Fruit fly (Drosophila melanogaster) whole organism, embryonic: ENCODE measurements around the gene euc.

ENCODE experiments used
- B-H2 ChIP-seq: fragments of 200-800 bp; sonication (Bioruptor generic); optimal IDR thresholded peaks from 2 replicates; lab custom pipeline; 2018; ENCODE audit warnings: missing biosample characterization, mild to moderate bottlenecking, missing genetic modification characterization
- Bdp1 ChIP-seq: fragments of 200-800 bp; sonication (Bioruptor generic); optimal IDR thresholded peaks from 3 replicates; lab custom pipeline; 2016; ENCODE audit warnings: missing biosample characterization, missing genetic modification characterization
- CG11504 ChIP-seq: fragments of 200-800 bp; sonication (Bioruptor generic); optimal IDR thresholded peaks from 3 replicates; lab custom pipeline; 2019; ENCODE audit warnings: missing biosample characterization, mild to moderate bottlenecking, missing genetic modification characterization, moderate library complexity
- CG11723 ChIP-seq: fragments of 200-800 bp; sonication (Bioruptor generic); optimal IDR thresholded peaks from 2 replicates; lab custom pipeline; 2017; ENCODE audit warnings: missing biosample characterization, mild to moderate bottlenecking, missing genetic modification characterization
- CG14050 ChIP-seq: fragments of 200-800 bp; sonication (Bioruptor generic); IDR thresholded peaks from 3 replicates; pipeline ENCODE4 v1.3.6; 2022; ENCODE audit warnings: missing biosample characterization, missing genetic modification characterization
- CG14441 ChIP-seq: fragments of 200-800 bp; sonication (Bioruptor generic); IDR thresholded peaks from 2 replicates; pipeline ENCODE4 v1.3.6; 2022; ENCODE audit warnings: missing biosample characterization, missing genetic modification characterization
- CG1602 ChIP-seq: fragments of 200-800 bp; sonication (Bioruptor generic); optimal IDR thresholded peaks from 3 replicates; lab custom pipeline; 2016; ENCODE audit warnings: missing biosample characterization, missing genetic modification characterization
- CG18476 ChIP-seq: fragments of 200-800 bp; sonication (Bioruptor generic); optimal IDR thresholded peaks from 2 replicates; lab custom pipeline; 2016; ENCODE audit warnings: missing biosample characterization, mild to moderate bottlenecking, missing genetic modification characterization
- CG18619 ChIP-seq: fragments of 200-800 bp; sonication (Bioruptor generic); optimal IDR thresholded peaks from 3 replicates; lab custom pipeline; 2017; ENCODE audit warnings: missing biosample characterization, mild to moderate bottlenecking, missing genetic modification characterization
- CG2120 ChIP-seq: fragments of 200-800 bp; sonication (Bioruptor generic); optimal IDR thresholded peaks from 3 replicates; lab custom pipeline; 2016; ENCODE audit warnings: missing biosample characterization, missing genetic modification characterization
- CG30403 ChIP-seq: fragments of 200-800 bp; sonication (Bioruptor generic); optimal IDR thresholded peaks from 3 replicates; lab custom pipeline; 2016; ENCODE audit warnings: missing biosample characterization, missing genetic modification characterization
- CG31388 ChIP-seq: fragments of 200-800 bp; sonication (Bioruptor generic); optimal IDR thresholded peaks from 2 replicates; lab custom pipeline; 2016; ENCODE audit warnings: missing biosample characterization, missing genetic modification characterization
- CG31441 ChIP-seq: fragments of 200-800 bp; sonication (Bioruptor generic); IDR thresholded peaks from 2 replicates; pipeline ENCODE4 v1.3.6; 2022; ENCODE audit warnings: missing biosample characterization, missing genetic modification characterization
- CG33213 ChIP-seq: fragments of 200-800 bp; sonication (Bioruptor generic); optimal IDR thresholded peaks from 3 replicates; lab custom pipeline; 2016; ENCODE audit warnings: missing biosample characterization, missing genetic modification characterization
- CG5245 ChIP-seq: fragments of 200-800 bp; sonication (Bioruptor generic); optimal IDR thresholded peaks from 3 replicates; lab custom pipeline; 2016; ENCODE audit warnings: missing biosample characterization, missing genetic modification characterization
- CG6175 ChIP-seq: fragments of 200-800 bp; sonication (Bioruptor generic); IDR thresholded peaks from 3 replicates; pipeline ENCODE4 v1.3.6; 2022; ENCODE audit warnings: missing biosample characterization, missing genetic modification characterization
- CG6765 ChIP-seq: fragments of 200-800 bp; sonication (Bioruptor generic); optimal IDR thresholded peaks from 3 replicates; lab custom pipeline; 2017; ENCODE audit warnings: missing biosample characterization, mild to moderate bottlenecking, missing genetic modification characterization
- CG6791 ChIP-seq: fragments of 200-800 bp; sonication (Bioruptor generic); IDR thresholded peaks from 3 replicates; pipeline ENCODE4 v1.3.6; 2022; ENCODE audit warnings: missing biosample characterization, missing genetic modification characterization; ENCODE audit not compliant: partially characterized antibody
- CG7372 ChIP-seq: fragments of 200-800 bp; sonication (Bioruptor generic); IDR thresholded peaks from 2 replicates; pipeline ENCODE4 v1.3.6; 2022; ENCODE audit warnings: missing biosample characterization, missing genetic modification characterization
- Dbx ChIP-seq: fragments of 200-800 bp; sonication (Bioruptor generic); IDR thresholded peaks from 3 replicates; pipeline ENCODE4 v1.3.6; 2022; ENCODE audit warnings: missing biosample characterization, missing genetic modification characterization
- Ets65A ChIP-seq: fragments of 200-800 bp; sonication (Bioruptor generic); peaks from one replicate; lab custom pipeline; 2016; ENCODE audit warnings: missing biosample characterization, missing genetic modification characterization
- Fer2 ChIP-seq: fragments of 200-800 bp; sonication (Bioruptor generic); optimal IDR thresholded peaks from 2 replicates; lab custom pipeline; 2018; ENCODE audit warnings: missing biosample characterization, mild to moderate bottlenecking, missing genetic modification characterization, moderate library complexity
- Hr3 ChIP-seq: fragments of 200-800 bp; sonication (Bioruptor generic); optimal IDR thresholded peaks from 3 replicates; lab custom pipeline; 2016; ENCODE audit warnings: missing biosample characterization, missing genetic modification characterization
- Med ChIP-seq: fragments of 200-800 bp; sonication (Bioruptor generic); peaks from one replicate; lab custom pipeline; 2016; ENCODE audit warnings: missing biosample characterization, missing genetic modification characterization, mild to moderate bottlenecking, inconsistent platforms, moderate library complexity
- PHDP ChIP-seq: fragments of 200-800 bp; sonication (Bioruptor generic); optimal IDR thresholded peaks from 3 replicates; lab custom pipeline; 2018; ENCODE audit warnings: missing biosample characterization, mild to moderate bottlenecking, missing genetic modification characterization, moderate library complexity
- Six4 ChIP-seq: fragments of 200-800 bp; sonication (Bioruptor generic); optimal IDR thresholded peaks from 2 replicates; lab custom pipeline; 2016; ENCODE audit warnings: missing biosample characterization, missing genetic modification characterization
- YL-1 ChIP-seq: fragments of 200-800 bp; sonication (Bioruptor generic); optimal IDR thresholded peaks from 3 replicates; lab custom pipeline; 2017; ENCODE audit warnings: missing biosample characterization, mild to moderate bottlenecking, missing genetic modification characterization
- bigmax ChIP-seq: fragments of 200-800 bp; sonication (Bioruptor generic); optimal IDR thresholded peaks from 2 replicates; lab custom pipeline; 2018; ENCODE audit warnings: missing biosample characterization, mild to moderate bottlenecking, missing genetic modification characterization
- bsh ChIP-seq, 2 experiments: fragments of 200-800 bp; sonication (Bioruptor generic); optimal IDR thresholded peaks; 2 replicates each; lab custom pipeline; 2017 to 2018; ENCODE audit warnings: mild to moderate bottlenecking in 2 of 2, missing biosample characterization in 2 of 2, missing genetic modification characterization in 2 of 2, moderate library complexity in 1 of 2
- crc ChIP-seq: fragments of 200-800 bp; sonication (Bioruptor generic); optimal IDR thresholded peaks from 2 replicates; lab custom pipeline; 2016; ENCODE audit warnings: missing biosample characterization, missing genetic modification characterization
- esg ChIP-seq: fragments of 200-800 bp; sonication (Bioruptor generic); conservative IDR thresholded peaks from 2 replicates; pipeline ENCODE4 v1.3.6; 2022; ENCODE audit warnings: missing biosample characterization, missing genetic modification characterization
- gcm ChIP-seq: fragments of 200-800 bp; sonication (Bioruptor generic); optimal IDR thresholded peaks from 2 replicates; lab custom pipeline; 2019; ENCODE audit warnings: missing biosample characterization, mild to moderate bottlenecking, missing genetic modification characterization, moderate library complexity
- gsb ChIP-seq: fragments of 200-800 bp; sonication (Bioruptor generic); IDR thresholded peaks from 2 replicates; pipeline ENCODE4 v1.3.6; 2022; ENCODE audit warnings: missing biosample characterization, missing genetic modification characterization
- gt ChIP-seq: fragments of 200-800 bp; sonication (Bioruptor generic); IDR thresholded peaks from 2 replicates; pipeline ENCODE4 v1.3.6; 2022; ENCODE audit warnings: missing biosample characterization, missing genetic modification characterization
- ham ChIP-seq: fragments of 200-800 bp; sonication (Bioruptor generic); IDR thresholded peaks from 2 replicates; pipeline ENCODE4 v1.3.6; 2022; ENCODE audit warnings: missing biosample characterization, missing genetic modification characterization
- hkb ChIP-seq, 2 experiments: fragments of 200-800 bp in 1 of 2; fragments of >200 bp in 1 of 2; sonication (Bioruptor generic) in 1 of 2; IDR thresholded peaks in 1 of 2; optimal IDR thresholded peaks in 1 of 2; 2 replicates each; pipeline versions ENCODE4 v1.3.6 to Lab custom; 2017 to 2022; ENCODE audit warnings: missing biosample characterization in 1 of 2, missing genetic modification characterization in 1 of 2
- knrl ChIP-seq: fragments of 200-800 bp; sonication (Bioruptor generic); IDR thresholded peaks from 3 replicates; pipeline ENCODE4 v1.3.6; 2022; ENCODE audit warnings: missing biosample characterization, missing genetic modification characterization; ENCODE audit not compliant: partially characterized antibody
- lmd ChIP-seq: fragments of 200-800 bp; sonication (Bioruptor generic); IDR thresholded peaks from 2 replicates; pipeline ENCODE4 v1.3.6; 2022; ENCODE audit warnings: missing biosample characterization, missing genetic modification characterization
- mam ChIP-seq: fragments of 200-800 bp; sonication (Bioruptor generic); optimal IDR thresholded peaks from 3 replicates; lab custom pipeline; 2016; ENCODE audit warnings: missing biosample characterization, missing genetic modification characterization
- odd ChIP-seq: fragments of 200-800 bp; sonication (Bioruptor generic); optimal IDR thresholded peaks from 2 replicates; lab custom pipeline; 2017; ENCODE audit warnings: missing biosample characterization, mild to moderate bottlenecking, missing genetic modification characterization
- pzg ChIP-seq: fragments of 200-800 bp; sonication (Bioruptor generic); optimal IDR thresholded peaks from 3 replicates; lab custom pipeline; 2018; ENCODE audit warnings: missing biosample characterization, mild to moderate bottlenecking, missing genetic modification characterization, moderate library complexity
- rib ChIP-seq: fragments of 200-800 bp; sonication (Bioruptor generic); IDR thresholded peaks from 2 replicates; pipeline ENCODE4 v1.3.6; 2022; ENCODE audit warnings: missing biosample characterization, missing genetic modification characterization
- slbo ChIP-seq: fragments of 200-800 bp; sonication (Bioruptor generic); IDR thresholded peaks from 2 replicates; pipeline ENCODE4 v1.3.6; 2022; ENCODE audit warnings: missing biosample characterization, missing genetic modification characterization
- slp2 ChIP-seq: fragments of 200-800 bp; sonication (Bioruptor generic); optimal IDR thresholded peaks from 2 replicates; lab custom pipeline; 2016; ENCODE audit warnings: missing biosample characterization, missing genetic modification characterization
- sob ChIP-seq: fragments of 200-800 bp; sonication (Bioruptor generic); IDR thresholded peaks from 2 replicates; pipeline ENCODE4 v1.3.6; 2022; ENCODE audit warnings: missing biosample characterization, missing genetic modification characterization
- sug ChIP-seq: fragments of 200-800 bp; optimal IDR thresholded peaks from 2 replicates; lab custom pipeline; 2019; ENCODE audit warnings: missing biosample characterization, mild to moderate bottlenecking, missing genetic modification characterization, moderate library complexity
- tio ChIP-seq: fragments of 200-800 bp; sonication (Bioruptor generic); optimal IDR thresholded peaks from 2 replicates; lab custom pipeline; 2017; ENCODE audit warnings: missing biosample characterization, missing genetic modification characterization, inconsistent platforms
- zen ChIP-seq: fragments of 200-800 bp; sonication (Bioruptor generic); optimal IDR thresholded peaks from 3 replicates; lab custom pipeline; 2018; ENCODE audit warnings: missing biosample characterization, mild to moderate bottlenecking, missing genetic modification characterization, moderate library complexity
- zfh1 ChIP-seq: fragments of 200-800 bp; sonication (Bioruptor generic); IDR thresholded peaks from 3 replicates; pipeline ENCODE4 v1.3.6; 2022; ENCODE audit warnings: missing biosample characterization, missing genetic modification characterization

Gene euc

DNA sequence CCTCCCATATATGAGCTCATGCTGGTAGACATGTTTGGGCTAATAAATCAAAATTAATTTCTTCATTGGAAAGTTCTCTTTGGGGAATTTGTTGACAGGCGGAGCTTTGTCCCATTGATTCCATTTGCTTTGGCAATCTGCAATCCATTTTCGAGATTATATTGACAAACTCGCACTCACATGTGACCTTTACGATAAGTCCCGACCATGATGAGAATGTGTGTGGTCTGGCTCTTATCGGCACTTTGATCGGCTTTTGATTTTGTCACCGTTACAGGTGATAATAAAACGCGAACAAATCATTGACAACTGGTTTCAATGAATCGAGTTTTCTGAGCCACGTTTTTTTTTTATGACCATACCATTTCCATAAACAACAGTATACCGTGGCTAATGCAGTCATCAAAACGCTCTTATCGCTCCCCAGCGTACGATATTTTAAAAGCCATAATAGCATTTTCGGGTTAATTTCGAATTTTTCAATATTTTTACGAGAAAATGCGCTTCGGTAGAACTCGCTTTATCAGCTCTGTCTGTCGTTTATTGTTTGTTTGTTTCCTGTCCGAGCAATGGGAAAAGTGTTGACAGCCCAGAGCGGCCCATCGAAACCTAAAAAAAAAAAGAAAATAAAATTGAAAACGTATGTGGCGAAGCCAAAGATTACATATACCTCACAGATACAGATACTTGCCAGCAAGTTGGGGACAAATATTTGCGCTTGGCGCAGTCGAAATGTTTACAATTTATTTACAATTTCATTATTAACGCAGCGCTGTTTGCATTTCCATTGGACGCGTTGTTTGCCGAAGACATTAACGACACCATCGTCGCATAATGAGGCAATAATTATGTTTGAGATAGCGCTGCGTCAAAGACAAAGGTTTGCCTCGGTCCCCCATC lies 19.0 kb upstream of the euc start (continued):
- TF ChIP-seq mam (GFP tag; lab: Kevin White, UChicago) (no peak), CG7372 (GFP tag; lab: Robert Waterston, UW) (peak; percentile 17; the same call in 1 of the 2 replicates), slp2 (GFP tag; lab: Kevin White, UChicago) (peak; percentile 17), PHDP (tag; lab: Kevin White, UChicago) (peak; percentile 91), sob (GFP tag; lab: Robert Waterston, UW) (no peak), Six4 (GFP tag; lab: Kevin White, UChicago) (no peak), CG30403 (GFP tag; lab: Kevin White, UChicago) (no peak), CG1602 (GFP tag; lab: Kevin White, UChicago) (peak; percentile 56), CG18476 (GFP tag; lab: Kevin White, UChicago) (no peak), bsh (GFP tag; optimal IDR thresholded peaks at IDR 0.05; lab: Kevin White, UChicago) (peak in 1 of 2 experiments; percentile 90), esg (no peak), zen (tag; lab: Kevin White, UChicago) (no peak), CG18619 (GFP tag; lab: Kevin White, UChicago) (peak; percentile 86), CG11723 (GFP tag; lab: Kevin White, UChicago) (peak; percentile 93), CG11504 (peak; percentile 49), Bdp1 (GFP tag; lab: Kevin White, UChicago) (peak; percentile 73), bigmax (no peak), slbo (GFP tag; lab: Robert Waterston, UW) (no peak), gcm (GFP tag; lab: Kevin White, UChicago) (peak; percentile 92), hkb (optimal IDR thresholded peaks at IDR 0.05; lab: Kevin White, UChicago) (no peak), hkb (GFP tag; IDR thresholded peaks at IDR 0.05; lab: Robert Waterston, UW) (peak; percentile 68), tio (GFP tag; lab: Kevin White, UChicago) (peak; percentile 10), B-H2 (no peak), Fer2 (tag; lab: Kevin White, UChicago) (no peak), lmd (GFP tag; lab: Robert Waterston, UW) (no peak), crc (GFP tag; lab: Kevin White, UChicago) (no peak), Med (GFP tag; lab: Kevin White, UChicago) (peak; percentile 79), CG6791 (no peak), CG31441 (peak; percentile 74), knrl (no peak), pzg (GFP tag; lab: Kevin White, UChicago) (no peak), zfh1 (peak; percentile 64), odd (peak; percentile 95), YL-1 (GFP tag; lab: Kevin White, UChicago) (peak; percentile 92), CG6175 (GFP tag; lab: Robert Waterston, UW) (no peak), sug (peak; percentile 41), Ets65A (GFP tag; lab: Kevin White, UChicago) (no peak), CG6765 (GFP tag; lab: Kevin White, UChicago) (no peak), ham (GFP tag; lab: Robert Waterston, UW) (no peak), rib (no peak), CG14050 (GFP tag; lab: Robert Waterston, UW) (no peak; the same call in 2 of the 3 replicates), gt (no peak), CG31388 (GFP tag; lab: Kevin White, UChicago) (no peak), Dbx (GFP tag; lab: Robert Waterston, UW) (no peak), CG2120 (GFP tag; lab: Kevin White, UChicago) (no peak), CG5245 (GFP tag; lab: Kevin White, UChicago) (no peak), CG14441 (0 out of 2 replicates have a peak, but pooled peaks have one; percentile 12), Hr3 (GFP tag; lab: Kevin White, UChicago) (peak; percentile 11), gsb (GFP tag; lab: Robert Waterston, UW) (no peak), CG33213 (GFP tag; lab: Kevin White, UChicago) (peak; percentile 6)
